Worm (Caenorhabditis elegans) whole organism, L1 larva: ENCODE results near the gene K05F6.10.

Experiments used
- aha-1 ChIP-seq: fragments of 150-350 bp; optimal IDR thresholded peaks from 2 replicates; lab custom pipeline; 2014; ENCODE audit warnings: missing biosample characterization, missing genetic modification characterization
- jun-1 ChIP-seq: fragments of 150-350 bp; optimal IDR thresholded peaks from 2 replicates; lab custom pipeline; 2014; ENCODE audit warnings: missing biosample characterization, missing genetic modification reagents, missing genetic modification characterization
- lin-13 ChIP-seq: fragments of 150-350 bp; optimal IDR thresholded peaks from 2 replicates; lab custom pipeline; 2014; ENCODE audit warnings: missing biosample characterization, missing genetic modification reagents, missing genetic modification characterization
- nhr-12 ChIP-seq: sonication (generic microtip); optimal IDR thresholded peaks from 2 replicates; lab custom pipeline; 2017; ENCODE audit warnings: missing biosample characterization, missing genetic modification characterization
- nhr-28 ChIP-seq: fragments of 150-350 bp; optimal IDR thresholded peaks from 2 replicates; lab custom pipeline; 2014; ENCODE audit warnings: missing biosample characterization, missing genetic modification characterization
- rnt-1 ChIP-seq: sonication (generic microtip); optimal IDR thresholded peaks from 2 replicates; lab custom pipeline; 2016; ENCODE audit warnings: mild to moderate bottlenecking, missing genetic modification characterization, moderate library complexity, missing compliant biosample characterization
- unc-30 ChIP-seq: sonication (generic microtip); optimal IDR thresholded peaks from 2 replicates; lab custom pipeline; 2017; ENCODE audit warnings: missing biosample characterization, missing genetic modification characterization

DNA sequence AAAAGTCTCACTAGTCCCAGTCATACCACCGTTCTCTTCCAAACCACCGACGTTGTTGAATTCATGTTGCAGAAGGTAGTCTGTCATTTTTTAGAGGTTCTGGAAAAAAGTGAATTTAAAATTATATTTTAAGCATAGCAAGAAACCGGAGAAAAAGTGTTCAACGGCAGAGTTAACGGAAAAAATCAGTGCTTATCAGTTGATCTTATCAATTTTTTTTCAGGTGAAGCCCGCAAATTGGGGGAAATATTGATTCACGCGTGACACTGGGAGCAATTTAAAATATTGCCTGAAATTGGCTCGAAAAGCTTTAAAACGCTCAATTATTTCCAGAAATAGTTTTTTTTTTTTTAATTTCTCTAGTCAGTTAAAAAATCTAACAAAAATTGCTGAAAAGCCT, 4.0 kb upstream of the K05F6.10 start, which contains the start of gene math-38:
- TF ChIP-seq unc-30 (tag; lab: Kevin White, UChicago) (no peak), jun-1 (no peak), lin-13 (GFP tag; lab: Kevin White, UChicago) (no peak), nhr-28 (no peak), aha-1 (tag; lab: Kevin White, UChicago) (no peak), rnt-1 (tag; lab: Kevin White, UChicago) (no peak), nhr-12 (tag; lab: Kevin White, UChicago) (no peak)
